Fruit fly (Drosophila melanogaster): ENCODE measurements around the gene CG4592.

The CG4592 gene

dm6 chr2L:9918020-9918959 lies 3.1 kb upstream of the CG4592 start, which contains the start of the genes CG5885 and CG4598 (continued):
- TF ChIP-seq fd96Cb (tag; optimal IDR thresholded peaks at IDR 0.05) (peak; percentile 48), C15 (GFP tag; IDR thresholded peaks at IDR 0.05) (0 out of 3 replicates have a peak, but pooled peaks have one; percentile 17), kni (GFP tag; optimal IDR thresholded peaks at IDR 0.05) (no peak), Dll (GFP tag; IDR thresholded peaks at IDR 0.05; ENCODE audit: partially characterized antibody) (peak; percentile 77), grn (GFP tag; optimal IDR thresholded peaks at IDR 0.05) (no peak), CG8765 (GFP tag; IDR thresholded peaks at IDR 0.05) (no peak; the same call in 1 of the 2 replicates), ATbp (GFP tag; optimal IDR thresholded peaks at IDR 0.05) (peak; percentile 55), HLHmδ (GFP tag; optimal IDR thresholded peaks at IDR 0.05) (no peak), gsb-n (tag; optimal IDR thresholded peaks at IDR 0.05) (peak; percentile 73), CG14965 (GFP tag; optimal IDR thresholded peaks at IDR 0.05; ENCODE audit: borderline replicate concordance) (no peak), H15 (GFP tag; IDR thresholded peaks at IDR 0.05) (peak; percentile 41; the same call in 2 of the 3 replicates), CG7357 (GFP tag; IDR thresholded peaks at IDR 0.05) (no peak), btn (GFP tag; optimal IDR thresholded peaks at IDR 0.05) (no peak), trh (GFP tag; optimal IDR thresholded peaks at IDR 0.05) (peak; percentile 61), CG7556 (GFP tag; optimal IDR thresholded peaks at IDR 0.05) (peak; percentile 71), CG42726 (GFP tag; IDR thresholded peaks at IDR 0.05; ENCODE audit: partially characterized antibody) (peak; percentile 76), fu2 (GFP tag; optimal IDR thresholded peaks at IDR 0.05) (no peak), sob (GFP tag; IDR thresholded peaks at IDR 0.05) (peak; percentile 47; the same call in 1 of the 2 replicates), prd (optimal IDR thresholded peaks at IDR 0.05) (no peak), prd (GFP tag; IDR thresholded peaks at IDR 0.05) (peak; percentile 54; the same call in 2 of the 3 replicates), vnd (GFP tag; IDR thresholded peaks at IDR 0.05; ENCODE audit: partially characterized antibody) (peak; percentile 72), sna (GFP tag; IDR thresholded peaks at IDR 0.05; ENCODE audit: partially characterized antibody) (no peak), nmo (GFP tag; optimal IDR thresholded peaks at IDR 0.05) (peak; percentile 61), CG7928 (GFP tag; optimal IDR thresholded peaks at IDR 0.05) (peak; percentile 98), CG2202 (tag; optimal IDR thresholded peaks at IDR 0.05) (peak; percentile 47), phol (tag; optimal IDR thresholded peaks at IDR 0.05) (peak; percentile 69), CrebB (tag; optimal IDR thresholded peaks at IDR 0.05) (peak; percentile 59), CoRest (tag; optimal IDR thresholded peaks at IDR 0.05) (peak; percentile 79), en (GFP tag; optimal IDR thresholded peaks at IDR 0.05) (no peak), CG7372 (GFP tag; IDR thresholded peaks at IDR 0.05) (peak; percentile 47; the same call in 1 of the 2 replicates), wdn (GFP tag; IDR thresholded peaks at IDR 0.05) (no peak), slou (GFP tag; optimal IDR thresholded peaks at IDR 0.05) (peak; percentile 12), CHES-1-like (GFP tag; optimal IDR thresholded peaks at IDR 0.05) (no peak), gcm2 (GFP tag; optimal IDR thresholded peaks at IDR 0.05) (peak; percentile 25), CG5245 (GFP tag; optimal IDR thresholded peaks at IDR 0.05) (no peak), gt (GFP tag; IDR thresholded peaks at IDR 0.05) (no peak), NFAT (GFP tag; IDR thresholded peaks at IDR 0.05) (peak; percentile 50), Side (GFP tag; optimal IDR thresholded peaks at IDR 0.05) (no peak), zf30C (GFP tag; optimal IDR thresholded peaks at IDR 0.05) (no peak), Lpt (GFP tag; optimal IDR thresholded peaks at IDR 0.05) (no peak), sr (GFP tag; IDR thresholded peaks at IDR 0.05) (no peak; the same call in 2 of the 3 replicates), CG8281 (tag; optimal IDR thresholded peaks at IDR 0.05) (no peak), zfh1 (GFP tag; IDR thresholded peaks at IDR 0.05) (peak; percentile 69), HLH4C (GFP tag; IDR thresholded peaks at IDR 0.05; ENCODE audit: partially characterized antibody) (peak; percentile 82), dmrt99B (tag; optimal IDR thresholded peaks at IDR 0.05) (peak; percentile 65), Nf-YC (tag; optimal IDR thresholded peaks at IDR 0.05) (peak; percentile 67), CG11085 (GFP tag; IDR thresholded peaks at IDR 0.05) (no peak), ab (GFP tag; optimal IDR thresholded peaks at IDR 0.05) (no peak), Kr (GFP tag; optimal IDR thresholded peaks at IDR 0.05) (no peak)
